Worm (Caenorhabditis elegans) whole organism, L3 larva: ENCODE measurements around the gene clec-28.

Experiments used
- R02D3.7 ChIP-seq: fragments of 150-350 bp; optimal IDR thresholded peaks from 2 replicates; lab custom pipeline; 2014; ENCODE audit warnings: missing biosample characterization, missing genetic modification characterization
- ZK546.5 ChIP-seq: sonication (generic microtip); optimal IDR thresholded peaks from 2 replicates; lab custom pipeline; 2017; ENCODE audit warnings: missing biosample characterization, missing genetic modification characterization
- aly-2 ChIP-seq: fragments of 150-350 bp; optimal IDR thresholded peaks from 2 replicates; lab custom pipeline; 2014; ENCODE audit warnings: missing biosample characterization, missing genetic modification characterization
- ceh-16 ChIP-seq: sonication (generic microtip); optimal IDR thresholded peaks from 2 replicates; lab custom pipeline; 2017; ENCODE audit warnings: missing biosample characterization, missing genetic modification characterization
- ceh-82 ChIP-seq: fragments of 150-350 bp; optimal IDR thresholded peaks from 2 replicates; lab custom pipeline; 2014; ENCODE audit warnings: missing biosample characterization, missing genetic modification characterization
- ceh-9 ChIP-seq: sonication (generic microtip); optimal IDR thresholded peaks from 2 replicates; lab custom pipeline; 2018; ENCODE audit warnings: missing biosample characterization, missing genetic modification characterization
- egl-5 ChIP-seq: fragments of 150-350 bp; optimal IDR thresholded peaks from 2 replicates; lab custom pipeline; 2017; ENCODE audit warnings: missing biosample characterization, missing genetic modification reagents, missing genetic modification characterization, inconsistent platforms
- elt-3 ChIP-seq, 3 experiments: fragments of 150-350 bp in 1 of 3; sonication (generic microtip) in 2 of 3; optimal IDR thresholded peaks; 2 replicates in 2 of 3; 4 replicates in 1 of 3; lab custom pipeline; 2014 to 2017; ENCODE audit warnings: missing biosample characterization in 3 of 3, missing genetic modification characterization in 3 of 3
- eor-1 ChIP-seq, 2 experiments: fragments of 150-350 bp; optimal IDR thresholded peaks; 2 replicates each; lab custom pipeline; 2014 to 2018; ENCODE audit warnings: missing biosample characterization in 2 of 2, missing genetic modification characterization in 2 of 2
- fkh-10 ChIP-seq: sonication (generic microtip); optimal IDR thresholded peaks from 2 replicates; lab custom pipeline; 2017; ENCODE audit warnings: missing biosample characterization, missing genetic modification reagents, missing genetic modification characterization
- fos-1 ChIP-seq: fragments of 150-350 bp; optimal IDR thresholded peaks from 2 replicates; lab custom pipeline; 2014; ENCODE audit warnings: missing biosample characterization, missing genetic modification characterization
- hmg-11 ChIP-seq: sonication (generic microtip); optimal IDR thresholded peaks from 2 replicates; lab custom pipeline; 2016; ENCODE audit warnings: missing genetic modification characterization, missing compliant biosample characterization
- jun-1 ChIP-seq: fragments of 150-350 bp; optimal IDR thresholded peaks from 2 replicates; lab custom pipeline; 2014; ENCODE audit warnings: missing biosample characterization, missing genetic modification reagents, missing genetic modification characterization
- lsy-12 ChIP-seq: sonication (generic microtip); optimal IDR thresholded peaks from 2 replicates; lab custom pipeline; 2016; ENCODE audit warnings: mild to moderate bottlenecking, missing genetic modification characterization, missing compliant biosample characterization
- mdl-1 ChIP-seq: fragments of 150-350 bp; optimal IDR thresholded peaks from 2 replicates; lab custom pipeline; 2014; ENCODE audit warnings: missing biosample characterization, missing genetic modification characterization
- mml-1 ChIP-seq: fragments of 150-350 bp; sonication (generic microtip); optimal IDR thresholded peaks from 3 replicates; lab custom pipeline; 2014; ENCODE audit warnings: missing biosample characterization, missing genetic modification characterization
- nfya-1 ChIP-seq: sonication (generic microtip); optimal IDR thresholded peaks from 2 replicates; lab custom pipeline; 2017; ENCODE audit warnings: missing genetic modification characterization, mild to moderate bottlenecking, missing compliant biosample characterization, antibody characterized with exemption, moderate library complexity; ENCODE audit not compliant: insufficient read depth
- nhr-11 ChIP-seq: fragments of 150-350 bp; optimal IDR thresholded peaks from 2 replicates; lab custom pipeline; 2014; ENCODE audit warnings: missing biosample characterization, missing genetic modification characterization
- nhr-12 ChIP-seq: fragments of 150-350 bp; optimal IDR thresholded peaks from 2 replicates; lab custom pipeline; 2014; ENCODE audit warnings: missing biosample characterization, missing genetic modification characterization
- nhr-23 ChIP-seq: fragments of 150-350 bp; optimal IDR thresholded peaks from 2 replicates; lab custom pipeline; 2014; ENCODE audit warnings: missing biosample characterization, missing genetic modification reagents, missing genetic modification characterization
- nhr-237 ChIP-seq: fragments of 150-350 bp; optimal IDR thresholded peaks from 2 replicates; lab custom pipeline; 2014; ENCODE audit warnings: missing biosample characterization, missing genetic modification characterization
- nhr-25 ChIP-seq: sonication (generic microtip); optimal IDR thresholded peaks from 2 replicates; lab custom pipeline; 2017; ENCODE audit warnings: missing biosample characterization, missing genetic modification characterization
- nhr-43 ChIP-seq: sonication (generic microtip); optimal IDR thresholded peaks from 2 replicates; lab custom pipeline; 2016; ENCODE audit warnings: mild to moderate bottlenecking, missing genetic modification characterization, missing compliant biosample characterization; ENCODE audit not compliant: poor library complexity, severe bottlenecking
- nhr-67 ChIP-seq: fragments of 150-350 bp; optimal IDR thresholded peaks from 2 replicates; lab custom pipeline; 2014; ENCODE audit warnings: missing biosample characterization, missing genetic modification characterization
- nhr-76 ChIP-seq: fragments of 150-350 bp; sonication (generic microtip); optimal IDR thresholded peaks from 5 replicates; lab custom pipeline; 2014; ENCODE audit warnings: missing biosample characterization, missing genetic modification characterization
- nhr-77 ChIP-seq: fragments of 150-350 bp; optimal IDR thresholded peaks from 2 replicates; lab custom pipeline; 2014; ENCODE audit warnings: missing biosample characterization, missing genetic modification characterization
- pha-4 ChIP-seq: fragments of 150-350 bp; optimal IDR thresholded peaks from 2 replicates; lab custom pipeline; 2014; ENCODE audit warnings: missing biosample characterization, missing genetic modification reagents, missing genetic modification characterization
- pqm-1 ChIP-seq: fragments of 150-350 bp; optimal IDR thresholded peaks from 2 replicates; lab custom pipeline; 2017; ENCODE audit warnings: missing biosample characterization, missing genetic modification characterization, inconsistent platforms
- snpc-4 ChIP-seq: fragments of 150-350 bp; optimal IDR thresholded peaks from 2 replicates; lab custom pipeline; 2014; ENCODE audit warnings: missing biosample characterization, missing genetic modification characterization
- tbx-2 ChIP-seq: sonication (generic microtip); optimal IDR thresholded peaks from 2 replicates; lab custom pipeline; 2016; ENCODE audit warnings: mild to moderate bottlenecking, missing genetic modification characterization, missing compliant biosample characterization
- unc-39 ChIP-seq: sonication (generic microtip); optimal IDR thresholded peaks from 4 replicates; lab custom pipeline; 2017; ENCODE audit warnings: missing biosample characterization, missing genetic modification characterization
- zag-1 ChIP-seq: fragments of 150-350 bp; optimal IDR thresholded peaks from 2 replicates; lab custom pipeline; 2014; ENCODE audit warnings: missing biosample characterization, missing genetic modification characterization
- ztf-11 ChIP-seq: fragments of 150-350 bp; optimal IDR thresholded peaks from 2 replicates; lab custom pipeline; 2014; ENCODE audit warnings: missing biosample characterization, missing genetic modification characterization
- ztf-4 ChIP-seq: fragments of 150-350 bp; optimal IDR thresholded peaks from 2 replicates; lab custom pipeline; 2014; ENCODE audit warnings: missing biosample characterization, missing genetic modification characterization

Gene clec-28

DNA sequence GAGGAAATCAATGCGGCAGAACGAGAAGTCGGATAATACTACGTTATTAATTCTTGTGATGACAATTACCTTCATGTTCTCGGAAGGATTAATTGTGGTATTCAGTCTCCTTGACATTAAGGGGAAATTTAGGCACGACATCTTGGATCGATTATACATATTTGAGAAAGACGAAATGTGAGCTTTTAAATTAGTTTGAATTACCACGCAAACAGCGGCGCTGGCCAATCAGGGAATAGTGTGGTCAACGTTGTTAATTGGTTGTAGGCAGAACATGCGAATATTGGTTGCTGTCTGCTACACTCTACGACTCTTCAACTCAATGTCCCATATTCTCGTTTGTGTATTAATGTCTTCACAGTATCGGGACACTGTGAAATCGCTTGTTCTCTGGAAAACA lies 9.5 kb downstream of the clec-28 start, which contains the start of gene F49A5.10:
TSS of gene F49A5.10 (plus strand) at position 301 of the 400 bp plus-strand sequence.
- TF ChIP-seq R02D3.7 (tag; lab: Kevin White, UChicago) (no peak), hmg-11 (tag; lab: Kevin White, UChicago) (no peak), nhr-11 (tag; lab: Kevin White, UChicago) (no peak), nhr-67 (tag; lab: Kevin White, UChicago) (no peak), ceh-82 (tag; lab: Kevin White, UChicago) (no peak), zag-1 (tag; lab: Kevin White, UChicago) (no peak)

DNA sequence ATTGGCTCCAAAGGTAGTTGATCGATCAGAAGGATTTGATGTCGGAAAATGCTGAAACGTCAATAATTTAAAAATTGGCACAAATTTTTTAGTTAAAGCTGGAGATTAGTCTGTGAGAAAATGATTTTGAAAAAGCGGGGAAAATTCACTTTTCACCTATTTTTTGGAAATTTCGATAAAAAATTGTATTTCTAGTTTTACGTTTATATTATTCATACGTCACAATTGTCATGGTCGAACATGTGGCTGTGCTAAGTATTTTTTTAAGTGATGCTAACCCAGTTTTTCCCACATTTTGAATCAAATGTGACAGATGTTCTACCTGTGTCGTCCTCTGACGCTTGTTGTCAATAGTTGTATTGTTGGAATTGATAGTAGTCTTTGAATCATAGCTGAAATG lies 14.0 kb downstream of the clec-28 start:
- no peak for TF ChIP-seq tbx-2 (tag; lab: Kevin White, UChicago)
- no peak for TF ChIP-seq aly-2 (tag; lab: Kevin White, UChicago)
- no peak for TF ChIP-seq nhr-12

- no peak for TF ChIP-seq jun-1
- no peak for TF ChIP-seq R02D3.7 (tag; lab: Kevin White, UChicago)
- TF ChIP-seq nhr-237 (tag; lab: Kevin White, UChicago) = no peak
- no peak for TF ChIP-seq ceh-16 (tag; lab: Kevin White, UChicago)
- no peak for TF ChIP-seq ZK546.5 (tag; lab: Kevin White, UChicago)
- TF ChIP-seq pqm-1 (tag; lab: Kevin White, UChicago) = no peak
- TF ChIP-seq ceh-9 (tag; lab: Kevin White, UChicago) = no peak
- no peak for TF ChIP-seq aly-2 (tag; lab: Kevin White, UChicago)
- no peak for TF ChIP-seq fos-1 (tag; lab: Kevin White, UChicago)
- TF ChIP-seq snpc-4 (tag; lab: Kevin White, UChicago) = no peak
- TF ChIP-seq zag-1 (tag; lab: Kevin White, UChicago) = no peak
- no peak for TF ChIP-seq eor-1 (tag; optimal IDR thresholded peaks at IDR 0.05; lab: Kevin White, UChicago)
- no peak for TF ChIP-seq nfya-1 (tag; lab: Kevin White, UChicago)
- TF ChIP-seq egl-5 (tag; lab: Kevin White, UChicago) = no peak
- no peak for TF ChIP-seq mdl-1 (tag; lab: Kevin White, UChicago)
- TF ChIP-seq nhr-25 (tag; lab: Kevin White, UChicago) = no peak
- no peak for TF ChIP-seq ztf-4 (tag; lab: Kevin White, UChicago)
- TF ChIP-seq mml-1 (tag; lab: Kevin White, UChicago) = no peak
- TF ChIP-seq, all 47 proteins: peak for 0
These were observed 14.6 kb downstream of the clec-28 start, which contains the start of gene F09C6.3 for ce11 chrV:16880054-16880453. TSS of gene F09C6.3 (minus strand) at chrV:16880154.

DNA sequence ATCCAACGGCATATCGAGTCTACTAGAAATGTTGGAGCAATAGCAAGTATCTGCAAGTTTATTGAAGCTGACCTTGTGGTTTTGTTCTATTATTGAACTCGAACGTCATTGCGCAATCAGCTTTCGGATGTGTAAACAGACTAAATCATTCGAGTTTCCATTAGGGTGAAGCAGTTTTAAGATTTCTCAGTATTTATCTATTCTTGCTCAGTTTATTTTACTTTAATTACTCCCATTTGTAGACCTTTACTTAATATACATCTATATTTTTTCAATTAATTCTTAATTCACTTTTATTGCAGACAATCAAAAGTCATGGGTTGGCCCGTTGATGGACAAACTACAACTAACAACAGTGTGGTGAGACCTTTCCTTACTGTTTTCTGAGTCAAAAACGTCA lies 15.2 kb downstream of the clec-28 start, which contains the start of gene F09C6.14:
TSS of gene F09C6.14 (plus strand) at position 301 of the 400 bp plus-strand sequence.
- TF ChIP-seq nhr-237 (tag; lab: Kevin White, UChicago) (no peak), snpc-4 (tag; lab: Kevin White, UChicago) (no peak), unc-39 (tag; lab: Kevin White, UChicago) (no peak), nhr-23 (tag; lab: Kevin White, UChicago) (no peak), nhr-43 (no peak), tbx-2 (tag; lab: Kevin White, UChicago) (no peak)

ce11 chrV:16882260-16882918 lies 16.9 kb downstream of the clec-28 start, which contains the start of the genes F09C6.11 and F09C6.12:
TSS of gene F09C6.11 (minus strand) at chrV:16882310.
TSS of gene F09C6.12 (plus strand) at chrV:16882868.
- TF ChIP-seq pha-4 (tag; lab: Kevin White, UChicago) = peak; percentile 95
- no peak for TF ChIP-seq jun-1
- TF ChIP-seq elt-3 (tag; optimal IDR thresholded peaks at IDR 0.05; lab: Kevin White, UChicago) = no peak
- TF ChIP-seq ceh-82 (tag; lab: Kevin White, UChicago) = no peak
- TF ChIP-seq nhr-237 (tag; lab: Kevin White, UChicago) = no peak
- TF ChIP-seq hmg-11 (tag; lab: Kevin White, UChicago) = no peak
- TF ChIP-seq aly-2 (tag; lab: Kevin White, UChicago) = no peak
- no peak for TF ChIP-seq lsy-12 (tag; lab: Kevin White, UChicago)

DNA sequence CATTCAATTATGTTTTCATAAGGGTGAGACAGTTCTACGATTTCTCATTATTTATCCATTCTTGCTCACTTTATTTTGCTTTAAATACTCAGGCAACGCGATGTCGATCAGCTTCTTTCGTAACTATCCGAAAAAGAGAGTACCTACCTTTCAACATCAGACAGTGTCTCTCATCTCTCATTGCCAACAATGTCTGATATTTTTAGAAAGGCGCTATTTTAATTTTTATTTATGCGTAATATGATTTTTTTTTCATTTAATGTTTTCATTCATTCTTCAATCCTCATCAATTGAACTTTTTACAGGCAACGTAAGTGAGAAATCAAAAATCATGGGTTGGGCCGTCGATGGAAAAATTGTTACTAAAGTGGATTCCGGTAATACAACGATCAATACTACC lies 19.2 kb downstream of the clec-28 start, which contains the start of gene F09C6.13:
TSS of gene F09C6.13 (plus strand) at position 301 of the 400 bp plus-strand sequence.
- no peak for TF ChIP-seq ZK546.5 (tag; lab: Kevin White, UChicago)
- TF ChIP-seq nhr-76 (tag; lab: Kevin White, UChicago) = no peak
- no peak for TF ChIP-seq fkh-10 (GFP tag; lab: Kevin White, UChicago)
- no peak for TF ChIP-seq nhr-11 (tag; lab: Kevin White, UChicago)
- no peak for TF ChIP-seq mml-1 (tag; lab: Kevin White, UChicago)
- no peak for TF ChIP-seq nhr-77 (tag; lab: Kevin White, UChicago)
- TF ChIP-seq ceh-9 (tag; lab: Kevin White, UChicago) = no peak
- TF ChIP-seq ceh-82 (tag; lab: Kevin White, UChicago) = no peak
- no peak for TF ChIP-seq pha-4 (tag; lab: Kevin White, UChicago)
- TF ChIP-seq ztf-11 (tag; lab: Kevin White, UChicago) = no peak
- no peak for TF ChIP-seq nhr-237 (tag; lab: Kevin White, UChicago)
